Fruit fly (Drosophila melanogaster) Kc167 (cell line): ENCODE results near the gene tut.
"Not testable (repeated sequence)": the region's sequence is repeated elsewhere in the genome, so short reads cannot be mapped to it uniquely, and the experiment has no call there.

Experiments used
- Myc ChIP-seq: fragments of >200 bp; optimal IDR thresholded peaks from 2 replicates; lab custom pipeline; 2017; ENCODE audit warnings: missing external identifiers
- Sin3A ChIP-seq: fragments of >200 bp; optimal IDR thresholded peaks from 2 replicates; lab custom pipeline; 2018; ENCODE audit warnings: missing external identifiers
- h ChIP-seq: fragments of >200 bp; optimal IDR thresholded peaks from 3 replicates; lab custom pipeline; 2018; ENCODE audit warnings: missing external identifiers
- insv ChIP-seq: fragments of >200 bp; optimal IDR thresholded peaks from 3 replicates; lab custom pipeline; 2018; ENCODE audit warnings: missing external identifiers
- psq ChIP-seq: fragments of >200 bp; optimal IDR thresholded peaks from 2 replicates; lab custom pipeline; 2017; ENCODE audit warnings: missing external identifiers
- ttk ChIP-seq: sonication (Bioruptor generic); optimal IDR thresholded peaks from 2 replicates; lab custom pipeline; 2017; ENCODE audit warnings: missing external identifiers

Gene tut

DNA sequence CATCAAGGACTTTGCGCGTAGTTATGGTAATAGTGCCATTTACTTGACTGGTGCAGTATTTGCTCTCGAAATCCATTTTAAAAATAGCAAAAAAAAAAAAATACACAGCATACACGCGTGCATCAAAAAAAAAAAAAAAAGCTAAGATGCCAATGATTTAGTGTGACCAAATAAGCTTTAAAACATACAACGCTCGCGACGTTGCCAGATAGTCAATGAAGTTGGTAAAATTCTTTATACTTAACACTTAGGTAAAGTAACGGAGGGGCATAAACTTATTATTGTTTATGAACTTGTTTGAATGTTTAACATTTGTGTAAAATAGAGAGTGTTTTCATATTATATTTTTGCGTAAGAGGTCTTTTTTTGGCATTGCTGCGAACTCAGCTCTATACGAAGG, at the start of gene tut:
tut (minus strand) TSS at position 148 of the 400 bp plus-strand sequence.
- TF ChIP-seq psq (lab: Kevin White, UChicago) (no peak), ttk (lab: Kevin White, UChicago) (no peak)

dm6 chr3L:8240932-8241331, 30.4 kb upstream of the tut start:
- TF ChIP-seq insv (lab: Kevin White, UChicago), result no peak
- TF ChIP-seq ttk (lab: Kevin White, UChicago), result no peak
- no peak for TF ChIP-seq Sin3A (lab: Kevin White, UChicago)

DNA sequence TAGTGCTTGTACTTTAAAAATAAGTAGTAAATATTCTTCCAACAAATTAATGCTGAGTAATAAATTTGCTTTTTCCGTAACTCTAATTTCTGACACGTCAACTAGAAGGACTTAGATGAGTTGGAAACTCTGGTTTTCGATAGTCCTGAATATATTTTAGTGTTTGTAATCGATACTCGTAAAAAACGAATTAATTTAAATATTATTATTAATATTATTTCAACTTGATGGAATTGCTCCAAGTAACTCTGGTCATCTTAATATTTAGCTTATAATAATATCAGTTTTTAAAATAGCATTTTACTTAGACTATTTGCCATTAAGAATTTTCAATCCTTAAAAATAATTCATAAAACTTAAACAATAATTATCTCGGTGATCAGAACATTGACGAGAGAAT, 30.0 kb upstream of the tut start, which contains the start of gene CG7213:
CG7213 (minus strand) TSS at position 101 of the 400 bp plus-strand sequence.
- TF ChIP-seq h, result no peak
- no peak for TF ChIP-seq Myc (lab: Kevin White, UChicago)
- TF ChIP-seq psq (lab: Kevin White, UChicago), result no peak
- no peak for TF ChIP-seq ttk (lab: Kevin White, UChicago)
- TF ChIP-seq insv (lab: Kevin White, UChicago), result no peak
- no peak for TF ChIP-seq Sin3A (lab: Kevin White, UChicago)

DNA sequence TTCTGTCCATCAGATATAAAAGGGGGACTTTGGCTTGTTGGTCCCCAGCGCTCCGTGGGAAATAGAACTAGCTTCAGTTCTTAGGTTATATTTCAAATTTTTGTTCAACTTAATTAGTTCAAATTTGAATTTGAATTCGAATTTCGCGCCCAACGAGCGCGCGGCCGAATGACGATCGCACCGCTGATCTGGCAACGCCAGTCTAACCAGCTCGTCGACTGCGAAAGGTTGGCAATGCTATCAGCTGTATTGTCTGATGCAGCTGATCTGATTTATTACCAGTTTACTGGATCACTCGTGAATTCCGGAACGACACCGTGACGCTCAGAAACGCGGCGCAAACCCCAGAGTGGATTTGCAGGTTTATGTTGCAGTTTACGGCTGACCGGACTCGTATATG, 27.8 kb upstream of the tut start, which contains the start of gene Dscam4:
Dscam4 (plus strand) TSS at position 301 of the 400 bp plus-strand sequence.
- TF ChIP-seq h; Myc (lab: Kevin White, UChicago); psq (lab: Kevin White, UChicago): not testable (repeated sequence)

DNA sequence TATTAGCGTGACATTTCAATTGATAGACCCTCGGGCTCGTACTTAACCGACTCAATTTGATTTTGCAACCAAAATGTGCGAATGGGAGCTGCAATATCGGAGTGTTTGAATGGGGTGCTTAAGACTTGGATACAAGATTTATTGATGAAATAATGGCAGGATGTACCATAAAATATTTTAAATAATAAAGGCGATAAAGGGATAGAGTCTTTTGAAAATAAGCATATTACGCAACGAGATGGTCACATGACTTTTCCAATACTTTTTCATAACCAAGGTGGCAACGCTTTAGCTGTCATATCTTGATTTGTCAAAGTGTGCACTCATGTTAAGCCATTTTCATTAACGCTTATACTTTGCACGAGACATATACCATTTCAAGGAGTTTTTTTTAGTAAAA, 18.4 kb upstream of the tut start, which contains the start of gene eIF4E3:
eIF4E3 (plus strand) TSS at position 301 of the 400 bp plus-strand sequence.
- TF ChIP-seq ttk (lab: Kevin White, UChicago), result no peak
- TF ChIP-seq insv (lab: Kevin White, UChicago), result no peak
- no peak for TF ChIP-seq Myc (lab: Kevin White, UChicago)

dm6 chr3L:8221835-8222234, 11.3 kb upstream of the tut start, which contains the start of gene CG13678:
CG13678 (plus strand) TSS chr3L:8222141.
- TF ChIP-seq Sin3A (lab: Kevin White, UChicago), result no peak
- no peak for TF ChIP-seq insv (lab: Kevin White, UChicago)
- TF ChIP-seq h, result no peak
- TF ChIP-seq psq (lab: Kevin White, UChicago), result no peak
- TF ChIP-seq ttk (lab: Kevin White, UChicago), result no peak
- no peak for TF ChIP-seq Myc (lab: Kevin White, UChicago)

DNA sequence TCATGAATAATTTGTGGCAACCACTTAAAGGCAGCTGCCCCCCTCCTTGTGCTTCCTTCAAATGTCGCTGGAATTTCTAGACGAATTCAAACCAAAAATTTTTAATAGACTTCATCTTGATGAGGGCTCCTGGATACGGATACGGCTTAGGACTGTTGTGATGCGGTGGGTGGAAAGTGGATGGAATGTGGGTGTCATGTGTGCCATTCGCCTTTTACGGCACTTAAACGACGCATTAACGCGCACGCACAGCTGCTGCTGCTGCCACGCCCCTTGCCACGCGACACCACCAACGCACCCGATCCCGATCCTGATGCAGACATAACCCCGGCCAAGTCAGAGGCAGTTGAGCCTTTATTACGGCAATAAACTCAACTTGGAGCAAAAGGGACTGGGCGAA, 9.1 kb upstream of the tut start:
- no peak for TF ChIP-seq psq (lab: Kevin White, UChicago)
- TF ChIP-seq Sin3A (lab: Kevin White, UChicago), result no peak
- no peak for TF ChIP-seq insv (lab: Kevin White, UChicago)
- TF ChIP-seq ttk (lab: Kevin White, UChicago), result no peak
- no peak for TF ChIP-seq h
- no peak for TF ChIP-seq Myc (lab: Kevin White, UChicago)

dm6 chr3L:8218883-8219282, 8.3 kb upstream of the tut start, which contains the start of gene CG13674:
CG13674 (minus strand) TSS chr3L:8218983.
- TF ChIP-seq Sin3A (lab: Kevin White, UChicago), result no peak
- no peak for TF ChIP-seq ttk (lab: Kevin White, UChicago)
- TF ChIP-seq h, result no peak
- TF ChIP-seq insv (lab: Kevin White, UChicago), result no peak
- TF ChIP-seq psq (lab: Kevin White, UChicago), result no peak
- TF ChIP-seq Myc (lab: Kevin White, UChicago), result no peak

dm6 chr3L:8214980-8215379, 4.4 kb upstream of the tut start, which contains the start of gene CG8012:
CG8012 (plus strand) TSS chr3L:8215280.
- no peak for TF ChIP-seq psq (lab: Kevin White, UChicago)
- TF ChIP-seq ttk (lab: Kevin White, UChicago), result no peak
- TF ChIP-seq insv (lab: Kevin White, UChicago), result no peak
- TF ChIP-seq h, result no peak
- no peak for TF ChIP-seq Sin3A (lab: Kevin White, UChicago)
- TF ChIP-seq Myc (lab: Kevin White, UChicago), result no peak

DNA sequence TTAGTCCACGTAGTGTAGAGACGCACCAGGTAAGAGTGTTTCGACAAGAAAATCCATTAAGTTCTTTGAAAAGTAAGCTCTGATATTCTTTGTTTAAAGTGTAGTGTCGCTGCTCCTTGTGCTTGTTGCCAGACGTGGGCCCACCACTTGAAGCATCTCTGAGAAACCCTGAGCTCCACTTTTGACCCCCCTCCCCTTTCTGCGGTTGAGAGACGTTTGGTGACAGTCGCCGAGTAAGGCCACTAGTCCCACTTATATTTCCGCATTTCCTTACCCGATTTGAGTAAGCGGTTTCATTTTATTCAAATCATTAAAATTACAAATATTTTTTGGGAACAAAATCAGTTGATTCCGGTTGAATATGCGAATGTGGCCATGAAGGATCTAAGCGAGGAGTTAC, 1.0 kb upstream of the tut start, which contains the start of gene CG8006:
CG8006 (plus strand) TSS at position 301 of the 400 bp plus-strand sequence.
- TF ChIP-seq insv (lab: Kevin White, UChicago) (no peak), h (no peak), Myc (lab: Kevin White, UChicago) (no peak), psq (lab: Kevin White, UChicago) (no peak), ttk (lab: Kevin White, UChicago) (no peak), Sin3A (lab: Kevin White, UChicago) (no peak)

- TF ChIP-seq h (no peak), Myc (lab: Kevin White, UChicago) (no peak), psq (lab: Kevin White, UChicago) (no peak), insv (lab: Kevin White, UChicago) (no peak), ttk (lab: Kevin White, UChicago) (no peak), Sin3A (lab: Kevin White, UChicago) (no peak)
These were observed 8.2 kb downstream of the tut start, which contains the start of the genes CG7366 and CG13679 for dm6 chr3L:8202317-8202842. CG7366 (minus strand) TSS chr3L:8202417. CG13679 (plus strand) TSS chr3L:8202792.

dm6 chr3L:8197779-8198279, 12.7 kb downstream of the tut start, which contains the start of the genes UbcE2M and Dhps:
UbcE2M (minus strand) TSS chr3L:8197987.
Dhps (plus strand) TSS chr3L:8198207.
- no peak for TF ChIP-seq ttk (lab: Kevin White, UChicago)
- no peak for TF ChIP-seq Sin3A (lab: Kevin White, UChicago)
- no peak for TF ChIP-seq insv (lab: Kevin White, UChicago)
- TF ChIP-seq Myc (lab: Kevin White, UChicago), result no peak
